Fruit fly (Drosophila melanogaster) whole organism, prepupa: ENCODE measurements around the gene TfIIFbeta.
A peak's percentile ranks its signal among the peaks of the same experiment; 100 is the strongest.

Experiments used
- Blimp-1 ChIP-seq: fragments of 200-800 bp; sonication (Bioruptor generic); optimal IDR thresholded peaks from 3 replicates; lab custom pipeline; 2017; ENCODE audit warnings: missing biosample characterization, missing genetic modification characterization, mild to moderate bottlenecking, moderate library complexity, missing genetic modification reagents
- CG10631 ChIP-seq: fragments of 200-800 bp; sonication (Bioruptor generic); optimal IDR thresholded peaks from 2 replicates; lab custom pipeline; 2016; ENCODE audit warnings: missing biosample characterization, missing genetic modification characterization
- CG10669 ChIP-seq: fragments of 200-800 bp; sonication (Bioruptor generic); optimal IDR thresholded peaks from 3 replicates; lab custom pipeline; 2018; ENCODE audit warnings: missing biosample characterization, mild to moderate bottlenecking, missing genetic modification characterization, moderate library complexity
- CG11294 ChIP-seq: fragments of 200-800 bp; sonication (Bioruptor generic); IDR thresholded peaks from 2 replicates; pipeline ENCODE4 v1.3.6; 2022; ENCODE audit warnings: missing biosample characterization, missing genetic modification characterization
- CG11762 ChIP-seq: fragments of 200-800 bp; sonication (Bioruptor generic); optimal IDR thresholded peaks from 3 replicates; lab custom pipeline; 2016; ENCODE audit warnings: missing biosample characterization, missing genetic modification characterization; ENCODE audit not compliant: insufficient read depth
- CG11902 ChIP-seq: fragments of 200-800 bp; sonication (Bioruptor generic); optimal IDR thresholded peaks from 3 replicates; lab custom pipeline; 2016; ENCODE audit warnings: missing biosample characterization, missing genetic modification characterization
- CG15336 ChIP-seq: fragments of 200-800 bp; sonication (Bioruptor generic); IDR thresholded peaks from 2 replicates; pipeline ENCODE4 v1.3.6; 2022; ENCODE audit warnings: missing biosample characterization, missing genetic modification characterization
- CG1621 ChIP-seq: fragments of 200-800 bp; sonication (Bioruptor generic); optimal IDR thresholded peaks from 3 replicates; lab custom pipeline; 2018; ENCODE audit warnings: missing biosample characterization, mild to moderate bottlenecking, missing genetic modification characterization
- CG16779 ChIP-seq: fragments of 200-800 bp; sonication (Bioruptor generic); optimal IDR thresholded peaks from 3 replicates; lab custom pipeline; 2017; ENCODE audit warnings: missing biosample characterization, mild to moderate bottlenecking, missing genetic modification characterization
- CG3032 ChIP-seq: fragments of 200-800 bp; optimal IDR thresholded peaks from 2 replicates; lab custom pipeline; 2019; ENCODE audit warnings: missing biosample characterization, mild to moderate bottlenecking, missing genetic modification characterization, moderate library complexity
- CG31627 ChIP-seq: fragments of 200-800 bp; sonication (Bioruptor generic); optimal IDR thresholded peaks from 3 replicates; lab custom pipeline; 2016; ENCODE audit warnings: missing biosample characterization, missing genetic modification characterization
- CG3919 ChIP-seq: fragments of 200-800 bp; sonication (Bioruptor generic); optimal IDR thresholded peaks from 3 replicates; lab custom pipeline; 2016; ENCODE audit warnings: missing biosample characterization, missing genetic modification characterization
- CG6276 ChIP-seq: fragments of 200-800 bp; sonication (Bioruptor generic); optimal IDR thresholded peaks from 2 replicates; lab custom pipeline; 2017; ENCODE audit warnings: missing biosample characterization, mild to moderate bottlenecking, missing genetic modification characterization
- CG6792 ChIP-seq: fragments of 200-800 bp; sonication (Bioruptor generic); optimal IDR thresholded peaks from 3 replicates; lab custom pipeline; 2016; ENCODE audit warnings: missing biosample characterization, missing genetic modification characterization
- CG6854 ChIP-seq: fragments of 200-800 bp; sonication (Bioruptor generic); optimal IDR thresholded peaks from 2 replicates; lab custom pipeline; 2017; ENCODE audit warnings: missing biosample characterization, mild to moderate bottlenecking, missing genetic modification characterization
- CG7368 ChIP-seq: fragments of 200-800 bp; sonication (Bioruptor generic); optimal IDR thresholded peaks from 3 replicates; lab custom pipeline; 2016; ENCODE audit warnings: missing biosample characterization, missing genetic modification characterization
- CG8119 ChIP-seq: fragments of 200-800 bp; sonication (Bioruptor generic); IDR thresholded peaks from 3 replicates; pipeline ENCODE4 v1.3.6; 2022; ENCODE audit warnings: missing biosample characterization, missing genetic modification characterization
- CG9139 ChIP-seq: fragments of 200-800 bp; sonication (Bioruptor generic); optimal IDR thresholded peaks from 3 replicates; lab custom pipeline; 2017; ENCODE audit warnings: missing biosample characterization, mild to moderate bottlenecking, missing genetic modification characterization
- Eip75B ChIP-seq: fragments of 200-800 bp; sonication (Bioruptor generic); optimal IDR thresholded peaks from 3 replicates; lab custom pipeline; 2016; ENCODE audit warnings: missing biosample characterization, missing genetic modification characterization
- Eip78C ChIP-seq: fragments of 200-800 bp; sonication (Bioruptor generic); peaks from one replicate; lab custom pipeline; 2016; ENCODE audit warnings: missing biosample characterization, missing genetic modification characterization
- Ets21C ChIP-seq: fragments of 200-800 bp; sonication (Bioruptor generic); optimal IDR thresholded peaks from 3 replicates; lab custom pipeline; 2016; ENCODE audit warnings: missing biosample characterization, missing genetic modification characterization
- Ets96B ChIP-seq: fragments of 200-800 bp; optimal IDR thresholded peaks from 2 replicates; lab custom pipeline; 2019; ENCODE audit warnings: missing biosample characterization, mild to moderate bottlenecking, missing genetic modification characterization, moderate library complexity
- Gug ChIP-seq: fragments of 200-800 bp; sonication (Bioruptor generic); IDR thresholded peaks from 2 replicates; pipeline ENCODE4 v1.3.6; 2022; ENCODE audit warnings: missing biosample characterization, missing genetic modification characterization
- Hr38 ChIP-seq: sonication (Bioruptor generic); optimal IDR thresholded peaks from 2 replicates; lab custom pipeline; 2016; ENCODE audit warnings: missing biosample characterization, missing genetic modification characterization
- Lpt ChIP-seq: fragments of 200-800 bp; sonication (Bioruptor generic); optimal IDR thresholded peaks from 3 replicates; lab custom pipeline; 2016; ENCODE audit warnings: missing biosample characterization, missing genetic modification characterization
- Met ChIP-seq: fragments of 200-800 bp; sonication (Bioruptor generic); optimal IDR thresholded peaks from 3 replicates; lab custom pipeline; 2016; ENCODE audit warnings: missing biosample characterization, missing genetic modification characterization
- Smox ChIP-seq: fragments of 200-800 bp; sonication (Bioruptor generic); optimal IDR thresholded peaks from 3 replicates; lab custom pipeline; 2016; ENCODE audit warnings: missing biosample characterization, missing genetic modification characterization
- Sox102F ChIP-seq: fragments of 200-800 bp; sonication (Bioruptor generic); optimal IDR thresholded peaks from 2 replicates; lab custom pipeline; 2016; ENCODE audit warnings: missing biosample characterization, mild to moderate bottlenecking, missing genetic modification characterization
- Sox14 ChIP-seq: fragments of 200-800 bp; sonication (Bioruptor generic); optimal IDR thresholded peaks from 3 replicates; lab custom pipeline; 2016; ENCODE audit warnings: missing biosample characterization, missing genetic modification characterization
- achi ChIP-seq: fragments of 200-800 bp; sonication (Bioruptor generic); optimal IDR thresholded peaks from 3 replicates; lab custom pipeline; 2016; ENCODE audit warnings: missing biosample characterization, missing genetic modification characterization
- cyc ChIP-seq: fragments of 200-800 bp; sonication (Bioruptor generic); optimal IDR thresholded peaks from 3 replicates; lab custom pipeline; 2016; ENCODE audit warnings: missing biosample characterization, missing genetic modification characterization
- dsx ChIP-seq: fragments of 200-800 bp; optimal IDR thresholded peaks from 3 replicates; lab custom pipeline; 2019; ENCODE audit warnings: missing biosample characterization, mild to moderate bottlenecking, missing genetic modification characterization, moderate library complexity; ENCODE audit not compliant: poor library complexity, severe bottlenecking
- eg ChIP-seq: fragments of 200-800 bp; sonication (Bioruptor generic); IDR thresholded peaks from 3 replicates; pipeline ENCODE4 v1.3.6; 2022; ENCODE audit warnings: missing biosample characterization, missing genetic modification characterization
- esn ChIP-seq: fragments of 200-800 bp; sonication (Bioruptor generic); optimal IDR thresholded peaks from 2 replicates; lab custom pipeline; 2016; ENCODE audit warnings: missing biosample characterization, mild to moderate bottlenecking, missing genetic modification characterization, moderate library complexity
- fkh ChIP-seq: fragments of 200-800 bp; sonication (Bioruptor generic); optimal IDR thresholded peaks from 3 replicates; lab custom pipeline; 2017; ENCODE audit warnings: missing biosample characterization, mild to moderate bottlenecking, missing genetic modification characterization, moderate library complexity
- lz ChIP-seq: fragments of 200-800 bp; sonication (Bioruptor generic); optimal IDR thresholded peaks from 3 replicates; lab custom pipeline; 2016; ENCODE audit warnings: missing biosample characterization, missing genetic modification characterization
- net ChIP-seq: fragments of 200-800 bp; sonication (Bioruptor generic); optimal IDR thresholded peaks from 3 replicates; lab custom pipeline; 2016; ENCODE audit warnings: missing biosample characterization, missing genetic modification characterization
- pdm3 ChIP-seq: fragments of 200-800 bp; sonication (Bioruptor generic); optimal IDR thresholded peaks from 3 replicates; lab custom pipeline; 2016; ENCODE audit warnings: missing biosample characterization, missing genetic modification characterization
- salr ChIP-seq, 2 experiments: fragments of 200-800 bp; sonication (Bioruptor generic); optimal IDR thresholded peaks; 3 replicates each; lab custom pipeline; 2016 to 2018; ENCODE audit warnings: missing biosample characterization in 2 of 2, missing genetic modification characterization in 2 of 2, mild to moderate bottlenecking in 1 of 2
- spab ChIP-seq: fragments of 200-800 bp; sonication (Bioruptor generic); optimal IDR thresholded peaks from 2 replicates; lab custom pipeline; 2017; ENCODE audit warnings: missing biosample characterization, mild to moderate bottlenecking, missing genetic modification characterization, missing genetic modification reagents
- ss ChIP-seq, 2 experiments: fragments of 200-800 bp; sonication (Bioruptor generic); optimal IDR thresholded peaks; 2 replicates in 1 of 2; 3 replicates in 1 of 2; lab custom pipeline; 2017 to 2018; ENCODE audit warnings: mild to moderate bottlenecking in 2 of 2, missing biosample characterization in 2 of 2, missing genetic modification characterization in 2 of 2, moderate library complexity in 1 of 2
- topi ChIP-seq: fragments of 200-800 bp; sonication (Bioruptor generic); optimal IDR thresholded peaks from 3 replicates; lab custom pipeline; 2016; ENCODE audit warnings: missing biosample characterization, missing genetic modification characterization

TfIIFbeta gene

DNA sequence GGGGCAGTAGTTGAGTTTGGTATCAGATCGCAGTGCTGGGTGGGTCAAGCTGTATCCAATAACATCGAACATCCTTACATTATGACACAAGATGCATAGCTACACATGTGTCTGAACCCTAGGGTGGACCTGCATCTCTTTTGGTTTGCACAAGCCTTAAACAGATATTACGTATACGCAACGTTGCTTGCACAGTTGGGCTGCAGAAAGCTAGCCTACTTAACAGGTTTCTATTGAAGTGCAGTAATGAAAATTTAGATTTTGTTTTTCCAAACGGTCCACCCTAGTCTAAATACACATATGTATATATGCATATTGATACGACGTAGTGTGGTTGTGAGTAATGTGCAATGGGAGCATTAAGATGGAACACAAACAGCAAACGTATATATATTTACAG is 7.6 kb upstream of the TfIIFbeta start (continued):
- no peak for TF ChIP-seq CG1621 (tag; lab: Kevin White, UChicago)
- no peak for TF ChIP-seq ss (GFP tag; optimal IDR thresholded peaks at IDR 0.05; lab: Kevin White, UChicago)
- no peak for TF ChIP-seq CG3032
- no peak for TF ChIP-seq net (GFP tag; lab: Kevin White, UChicago)
- peak; percentile 41 for TF ChIP-seq CG31627
- TF ChIP-seq CG16779 (tag; lab: Kevin White, UChicago): no peak
- TF ChIP-seq CG6854 (GFP tag; lab: Kevin White, UChicago): no peak
- TF ChIP-seq achi: no peak
- TF ChIP-seq CG10669 (GFP tag; lab: Kevin White, UChicago): no peak
- peak; percentile 56; the same call in 2 of the 3 replicates for TF ChIP-seq CG8119 (GFP tag; lab: Robert Waterston, UW)
- TF ChIP-seq esn (GFP tag; lab: Kevin White, UChicago): no peak
- no peak; the same call in none of the 3 replicates for TF ChIP-seq eg (GFP tag; lab: Robert Waterston, UW)
- peak; percentile 23 for TF ChIP-seq CG11762 (GFP tag; lab: Kevin White, UChicago)
- TF ChIP-seq dsx (GFP tag; lab: Kevin White, UChicago): no peak
- TF ChIP-seq CG6792 (GFP tag; lab: Kevin White, UChicago): peak; percentile 2
- no peak for TF ChIP-seq fkh (GFP tag; lab: Kevin White, UChicago)
- no peak for TF ChIP-seq topi (GFP tag; lab: Kevin White, UChicago)
- peak; percentile 26 for TF ChIP-seq cyc (GFP tag; lab: Kevin White, UChicago)
- TF ChIP-seq CG7368 (GFP tag; lab: Kevin White, UChicago): no peak
- TF ChIP-seq CG3919 (GFP tag; lab: Kevin White, UChicago): no peak
- no peak for TF ChIP-seq Blimp-1 (GFP tag; lab: Kevin White, UChicago)
- no peak for TF ChIP-seq Ets21C (GFP tag; lab: Kevin White, UChicago)
- TF ChIP-seq spab (GFP tag; lab: Kevin White, UChicago): no peak
- TF ChIP-seq CG15336 (GFP tag; lab: Robert Waterston, UW): peak; percentile 67
- no peak for TF ChIP-seq CG10631 (GFP tag; lab: Kevin White, UChicago)
- TF ChIP-seq Hr38 (GFP tag; lab: Kevin White, UChicago): no peak
- no peak for TF ChIP-seq Gug (GFP tag; lab: Robert Waterston, UW)
- TF ChIP-seq CG11294: peak; percentile 42; the same call in 1 of the 2 replicates
- TF ChIP-seq Ets96B: no peak
- peak; percentile 9 for TF ChIP-seq Lpt (GFP tag; lab: Kevin White, UChicago)
- TF ChIP-seq, all 60 proteins: peak for 15

dm6 chr3R:10761980-10762379 is 5.6 kb downstream of the TfIIFbeta start:
- TF ChIP-seq CG9139 (no peak), CG3032 (no peak), esn (GFP tag; lab: Kevin White, UChicago) (peak; percentile 20), CG3919 (GFP tag; lab: Kevin White, UChicago) (no peak), lz (GFP tag; lab: Kevin White, UChicago) (no peak), Ets21C (GFP tag; lab: Kevin White, UChicago) (no peak), cyc (GFP tag; lab: Kevin White, UChicago) (no peak), CG31627 (peak; percentile 26), topi (GFP tag; lab: Kevin White, UChicago) (no peak), pdm3 (GFP tag; lab: Kevin White, UChicago) (no peak), salr (GFP tag; optimal IDR thresholded peaks at IDR 0.05; lab: Kevin White, UChicago) (no peak), dsx (GFP tag; lab: Kevin White, UChicago) (no peak), Eip78C (GFP tag; lab: Kevin White, UChicago) (no peak), CG11294 (0 out of 2 replicates have a peak, but pooled peaks have one; percentile 14), Blimp-1 (GFP tag; lab: Kevin White, UChicago) (no peak), CG6276 (no peak), Sox14 (no peak), Smox (GFP tag; lab: Kevin White, UChicago) (peak; percentile 5), Met (no peak), Eip75B (GFP tag; lab: Kevin White, UChicago) (no peak), CG15336 (GFP tag; lab: Robert Waterston, UW) (no peak), fkh (GFP tag; lab: Kevin White, UChicago) (no peak), CG11902 (GFP tag; lab: Kevin White, UChicago) (no peak), Sox102F (no peak)
